Worm (Caenorhabditis elegans) whole organism, L4 larva: ENCODE results near the gene srlf-32.

Experiments
- D1046.2 ChIP-seq: fragments of 200-800 bp; sonication (Bioruptor generic); IDR thresholded peaks from 2 replicates; pipeline ENCODE4 v1.3.6; 2022; ENCODE audit warnings: missing genetic modification characterization, missing compliant biosample characterization
- F10B5.3 ChIP-seq: sonication (generic microtip); optimal IDR thresholded peaks from 2 replicates; lab custom pipeline; 2016; ENCODE audit warnings: mild to moderate bottlenecking, missing genetic modification characterization, missing compliant biosample characterization
- F26F4.8 ChIP-seq: fragments of 200-800 bp; sonication (Bioruptor generic); conservative IDR thresholded peaks from 2 replicates; pipeline ENCODE4 v1.3.6; 2022; ENCODE audit warnings: missing genetic modification characterization, missing compliant biosample characterization
- F44E2.7 ChIP-seq: fragments of 200-800 bp; sonication (Bioruptor generic); IDR thresholded peaks from 2 replicates; pipeline ENCODE4 v2.1.2; 2022; ENCODE audit warnings: missing genetic modification characterization, missing compliant biosample characterization
- T20F7.1 ChIP-seq: fragments of 200-800 bp; sonication (Bioruptor generic); optimal IDR thresholded peaks from 2 replicates; lab custom pipeline; 2018; ENCODE audit warnings: mild to moderate bottlenecking, missing genetic modification characterization, missing compliant biosample characterization
- T26A8.4 ChIP-seq: fragments of 200-800 bp; sonication (Bioruptor generic); IDR thresholded peaks from 2 replicates; pipeline ENCODE4 v1.3.6; 2022; ENCODE audit warnings: missing genetic modification characterization, missing compliant biosample characterization
- Y48G9A.11 ChIP-seq: fragments of 200-800 bp; sonication (Bioruptor generic); IDR thresholded peaks from 2 replicates; pipeline ENCODE4 v1.3.6; 2022; ENCODE audit warnings: missing genetic modification reagents, missing genetic modification characterization, missing compliant biosample characterization
- ZK337.2 ChIP-seq: fragments of 200-800 bp; sonication (Bioruptor generic); IDR thresholded peaks from 2 replicates; pipeline ENCODE4 v1.3.6; 2022; ENCODE audit warnings: missing genetic modification reagents, missing genetic modification characterization, missing compliant biosample characterization
- aha-1 ChIP-seq: fragments of 150-350 bp; peaks from one replicate; lab custom pipeline; 2014; ENCODE audit warnings: missing biosample characterization, missing genetic modification characterization
- aly-2 ChIP-seq: sonication (generic microtip); optimal IDR thresholded peaks from 2 replicates; lab custom pipeline; 2018; ENCODE audit warnings: missing biosample characterization, missing genetic modification characterization
- ama-1 ChIP-seq: fragments of 150-350 bp; optimal IDR thresholded peaks from 2 replicates; lab custom pipeline; 2014; ENCODE audit warnings: inconsistent platforms, mixed read lengths
- arid-1 ChIP-seq: fragments of 200-800 bp; sonication (Bioruptor generic); conservative IDR thresholded peaks from 2 replicates; pipeline ENCODE4 v1.3.6; 2022; ENCODE audit warnings: missing genetic modification reagents, missing genetic modification characterization, missing compliant biosample characterization
- attf-4 ChIP-seq: sonication (generic microtip); optimal IDR thresholded peaks from 3 replicates; lab custom pipeline; 2017; ENCODE audit warnings: missing biosample characterization, missing genetic modification characterization
- ceh-20 ChIP-seq: fragments of 200-800 bp; sonication (Bioruptor generic); IDR thresholded peaks from 2 replicates; pipeline ENCODE4 v1.3.6; 2022; ENCODE audit warnings: missing genetic modification reagents, missing genetic modification characterization, missing compliant biosample characterization
- ctbp-1 ChIP-seq: fragments of 200-800 bp; sonication (Bioruptor generic); IDR thresholded peaks from 2 replicates; pipeline ENCODE4 v1.3.6; 2022; ENCODE audit warnings: missing genetic modification reagents, missing genetic modification characterization, missing compliant biosample characterization
- daf-16 ChIP-seq, 3 experiments: sonication (generic microtip); optimal IDR thresholded peaks; 2 replicates each; lab custom pipeline; 2016 to 2017; ENCODE audit warnings: missing genetic modification characterization in 3 of 3, missing genetic modification reagents in 3 of 3, mild to moderate bottlenecking in 2 of 3, missing compliant biosample characterization in 2 of 3, missing biosample characterization in 1 of 3, moderate library complexity in 1 of 3
- daf-19 ChIP-seq: fragments of 200-800 bp; sonication (Bioruptor generic); conservative IDR thresholded peaks from 2 replicates; pipeline ENCODE4 v1.3.6; 2022; ENCODE audit warnings: missing genetic modification characterization, missing compliant biosample characterization
- dpl-1 ChIP-seq: fragments of 150-350 bp; optimal IDR thresholded peaks from 2 replicates; lab custom pipeline; 2014; ENCODE audit warnings: missing biosample characterization, missing genetic modification reagents, missing genetic modification characterization
- dve-1 ChIP-seq: sonication (generic microtip); optimal IDR thresholded peaks from 2 replicates; lab custom pipeline; 2017; ENCODE audit warnings: antibody characterized with exemption, mild to moderate bottlenecking, missing genetic modification characterization, missing compliant biosample characterization; ENCODE audit not compliant: insufficient read depth
- fos-1 ChIP-seq: fragments of 150-350 bp; optimal IDR thresholded peaks from 2 replicates; lab custom pipeline; 2014; ENCODE audit warnings: missing biosample characterization, missing genetic modification characterization
- hif-1 ChIP-seq, 2 experiments: sonication (generic microtip); optimal IDR thresholded peaks; 2 replicates each; lab custom pipeline; 2016 to 2017; ENCODE audit warnings: missing compliant biosample characterization in 2 of 2, missing genetic modification characterization in 2 of 2, missing genetic modification reagents in 2 of 2, missing genotype in 2 of 2, mild to moderate bottlenecking in 1 of 2
- hlh-11 ChIP-seq: fragments of 200-800 bp; sonication (Bioruptor generic); optimal IDR thresholded peaks from 2 replicates; lab custom pipeline; 2018; ENCODE audit warnings: mild to moderate bottlenecking, missing genetic modification characterization, missing compliant biosample characterization
- jun-1 ChIP-seq: fragments of 150-350 bp; optimal IDR thresholded peaks from 2 replicates; lab custom pipeline; 2014; ENCODE audit warnings: missing biosample characterization, missing genetic modification reagents, missing genetic modification characterization
- lin-15B ChIP-seq: fragments of 150-350 bp; sonication (generic microtip); optimal IDR thresholded peaks from 3 replicates; lab custom pipeline; 2014; ENCODE audit warnings: missing biosample characterization, missing genetic modification characterization
- lin-29 ChIP-seq: fragments of 200-800 bp; sonication (Bioruptor generic); IDR thresholded peaks from 2 replicates; pipeline ENCODE4 v1.3.6; 2022; ENCODE audit warnings: missing genetic modification reagents, missing genetic modification characterization, missing compliant biosample characterization
- lin-38 ChIP-seq: fragments of 200-800 bp; sonication (Bioruptor generic); IDR thresholded peaks from 2 replicates; pipeline ENCODE4 v1.3.6; 2022; ENCODE audit warnings: missing genetic modification reagents, missing genetic modification characterization, missing compliant biosample characterization
- lir-3 ChIP-seq: sonication (generic microtip); optimal IDR thresholded peaks from 2 replicates; lab custom pipeline; 2016; ENCODE audit warnings: mild to moderate bottlenecking, missing genetic modification characterization, missing compliant biosample characterization
- lsy-2 ChIP-seq, 2 experiments: fragments of 150-350 bp in 1 of 2; sonication (generic microtip) in 1 of 2; optimal IDR thresholded peaks; 2 replicates each; lab custom pipeline; 2014 to 2017; ENCODE audit warnings: missing biosample characterization in 2 of 2, missing genetic modification characterization in 2 of 2
- madf-5 ChIP-seq, 2 experiments: fragments of 200-800 bp; sonication (Bioruptor generic); IDR thresholded peaks; 2 replicates each; pipeline ENCODE4 v1.3.6; 2022; ENCODE audit warnings: missing compliant biosample characterization in 2 of 2, missing genetic modification characterization in 2 of 2
- mdl-1 ChIP-seq, 2 experiments: fragments of 150-350 bp in 1 of 2; sonication (generic microtip) in 1 of 2; optimal IDR thresholded peaks; 2 replicates each; lab custom pipeline; 2014 to 2017; ENCODE audit warnings: missing biosample characterization in 2 of 2, missing genetic modification characterization in 2 of 2
- mdt-29 ChIP-seq: fragments of 200-800 bp; sonication (Bioruptor generic); IDR thresholded peaks from 2 replicates; pipeline ENCODE4 v1.3.6; 2022; ENCODE audit warnings: missing genetic modification reagents, missing genetic modification characterization, missing compliant biosample characterization
- mxl-2 ChIP-seq: fragments of 200-800 bp; sonication (Bioruptor generic); conservative IDR thresholded peaks from 2 replicates; pipeline ENCODE4 v1.3.6; 2022; ENCODE audit warnings: missing genetic modification reagents, missing genetic modification characterization, missing compliant biosample characterization
- nhr-102 ChIP-seq: sonication (generic microtip); optimal IDR thresholded peaks from 2 replicates; lab custom pipeline; 2016; ENCODE audit warnings: mild to moderate bottlenecking, missing genetic modification characterization, moderate library complexity, missing compliant biosample characterization
- nhr-25 ChIP-seq: sonication (generic microtip); optimal IDR thresholded peaks from 2 replicates; lab custom pipeline; 2017; ENCODE audit warnings: missing genetic modification characterization, mild to moderate bottlenecking, missing compliant biosample characterization, antibody characterized with exemption, moderate library complexity, borderline replicate concordance; ENCODE audit not compliant: insufficient read depth
- nhr-41 ChIP-seq: fragments of 200-800 bp; sonication (Bioruptor generic); IDR thresholded peaks from 2 replicates; pipeline ENCODE4 v1.3.6; 2022; ENCODE audit warnings: missing genetic modification reagents, missing genetic modification characterization, missing compliant biosample characterization
- nhr-6 ChIP-seq: fragments of 150-350 bp; optimal IDR thresholded peaks from 2 replicates; lab custom pipeline; 2014; ENCODE audit warnings: missing biosample characterization, missing genetic modification characterization
- nhr-76 ChIP-seq: fragments of 150-350 bp; optimal IDR thresholded peaks from 2 replicates; lab custom pipeline; 2014; ENCODE audit warnings: missing biosample characterization, missing genetic modification characterization
- pha-4 ChIP-seq, 2 experiments: fragments of 150-350 bp in 1 of 2; fragments of 200-800 bp in 1 of 2; sonication (Bioruptor generic) in 1 of 2; IDR thresholded peaks in 1 of 2; optimal IDR thresholded peaks in 1 of 2; 2 replicates each; pipeline versions ENCODE4 v1.3.6 to Lab custom; 2014 to 2022; ENCODE audit warnings: missing genetic modification characterization in 2 of 2, missing genetic modification reagents in 2 of 2, missing biosample characterization in 1 of 2, missing compliant biosample characterization in 1 of 2
- rbr-2 ChIP-seq: sonication (generic microtip); optimal IDR thresholded peaks from 2 replicates; lab custom pipeline; 2016; ENCODE audit warnings: missing genotype, missing genetic modification characterization, missing compliant biosample characterization
- skn-1 ChIP-seq: fragments of 150-350 bp; optimal IDR thresholded peaks from 2 replicates; lab custom pipeline; 2014; ENCODE audit warnings: missing biosample characterization, missing genetic modification characterization
- snpc-1.2 ChIP-seq: fragments of 200-800 bp; sonication (Bioruptor generic); IDR thresholded peaks from 2 replicates; pipeline ENCODE4 v1.3.6; 2022; ENCODE audit warnings: missing genetic modification reagents, missing genetic modification characterization, missing compliant biosample characterization
- spr-1 ChIP-seq: sonication (generic microtip); optimal IDR thresholded peaks from 2 replicates; lab custom pipeline; 2016; ENCODE audit warnings: mild to moderate bottlenecking, missing genetic modification characterization, missing compliant biosample characterization
- unc-39 ChIP-seq: sonication (generic microtip); optimal IDR thresholded peaks from 2 replicates; lab custom pipeline; 2017; ENCODE audit warnings: missing biosample characterization, missing genetic modification characterization
- unc-62 ChIP-seq, 3 experiments: fragments of 150-350 bp in 1 of 3; sonication (generic microtip); optimal IDR thresholded peaks in 2 of 3; peaks in 1 of 3; 1 replicate in 1 of 3; 2 replicates in 2 of 3; lab custom pipeline; 2014 to 2017; ENCODE audit warnings: missing biosample characterization in 3 of 3, missing genetic modification characterization in 3 of 3, missing genetic modification reagents in 3 of 3, missing genotype in 1 of 3
- vab-7 ChIP-seq: fragments of 200-800 bp; sonication (Bioruptor generic); IDR thresholded peaks from 2 replicates; pipeline ENCODE4 v1.3.6; 2022; ENCODE audit warnings: missing genetic modification reagents, missing genetic modification characterization, missing compliant biosample characterization
- zip-11 ChIP-seq: fragments of 200-800 bp; sonication (Bioruptor generic); IDR thresholded peaks from 2 replicates; pipeline ENCODE4 v1.3.6; 2022; ENCODE audit warnings: missing genetic modification characterization, missing compliant biosample characterization

srlf-32 gene

DNA sequence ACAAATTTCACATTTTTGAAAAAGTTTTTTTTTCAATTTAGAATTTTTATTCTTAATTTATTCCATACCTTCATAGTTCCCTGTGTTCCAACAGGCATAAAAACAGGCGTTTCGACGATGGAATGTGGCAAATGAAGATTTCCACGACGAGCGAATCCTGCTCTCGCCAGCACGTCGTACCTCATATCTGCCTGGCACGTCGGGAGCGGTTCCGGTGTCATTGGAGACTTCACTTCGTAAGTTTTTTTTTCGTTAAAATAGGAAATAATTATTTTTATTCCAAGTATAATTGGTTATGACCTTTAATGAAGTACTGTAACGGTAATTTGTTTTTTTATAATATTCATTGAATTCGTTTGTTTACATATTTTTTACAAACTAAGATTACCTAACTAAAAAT is 33.7 kb downstream of the srlf-32 start, which contains the start of gene tgt-1:
TSS of gene tgt-1 (minus strand) at position 232 of the 400 bp plus-strand sequence.
- TF ChIP-seq aha-1 (tag; lab: Kevin White, UChicago): peak; percentile 36
- no peak for TF ChIP-seq dpl-1 (GFP tag; lab: Kevin White, UChicago)
- TF ChIP-seq lin-38 (GFP tag; lab: Robert Waterston, UW): peak; percentile 43
- TF ChIP-seq snpc-1.2 (GFP tag; lab: Robert Waterston, UW): no peak
- no peak for TF ChIP-seq zip-11 (GFP tag; lab: Robert Waterston, UW)
- no peak for TF ChIP-seq hif-1 (tag; optimal IDR thresholded peaks at IDR 0.05; lab: Kevin White, UChicago)
- TF ChIP-seq ama-1 (lab: Kevin White, UChicago): peak; percentile 47
- TF ChIP-seq mdt-29 (GFP tag; lab: Robert Waterston, UW): 0 out of 2 replicates have a peak, but pooled peaks have one; percentile 38
- TF ChIP-seq lin-29 (GFP tag; lab: Robert Waterston, UW): no peak
- TF ChIP-seq ceh-20 (GFP tag; lab: Robert Waterston, UW): no peak
- TF ChIP-seq nhr-102: peak; percentile 18
- no peak for TF ChIP-seq arid-1
- TF ChIP-seq ZK337.2: no peak
- no peak for TF ChIP-seq vab-7
- TF ChIP-seq lsy-2 (tag; optimal IDR thresholded peaks at IDR 0.05; lab: Kevin White, UChicago): peak in 1 of 2 experiments; percentile 1
- no peak for TF ChIP-seq F26F4.8
- no peak for TF ChIP-seq nhr-76 (tag; lab: Kevin White, UChicago)
- no peak for TF ChIP-seq F44E2.7 (GFP tag; lab: Robert Waterston, UW)
- TF ChIP-seq fos-1: no peak
- no peak for TF ChIP-seq madf-5 (GFP tag; IDR thresholded peaks at IDR 0.05; lab: Robert Waterston, UW)
- TF ChIP-seq skn-1 (tag; lab: Kevin White, UChicago): no peak
- TF ChIP-seq daf-19 (GFP tag; lab: Robert Waterston, UW): no peak
- TF ChIP-seq lin-15B (tag; lab: Kevin White, UChicago): no peak

DNA sequence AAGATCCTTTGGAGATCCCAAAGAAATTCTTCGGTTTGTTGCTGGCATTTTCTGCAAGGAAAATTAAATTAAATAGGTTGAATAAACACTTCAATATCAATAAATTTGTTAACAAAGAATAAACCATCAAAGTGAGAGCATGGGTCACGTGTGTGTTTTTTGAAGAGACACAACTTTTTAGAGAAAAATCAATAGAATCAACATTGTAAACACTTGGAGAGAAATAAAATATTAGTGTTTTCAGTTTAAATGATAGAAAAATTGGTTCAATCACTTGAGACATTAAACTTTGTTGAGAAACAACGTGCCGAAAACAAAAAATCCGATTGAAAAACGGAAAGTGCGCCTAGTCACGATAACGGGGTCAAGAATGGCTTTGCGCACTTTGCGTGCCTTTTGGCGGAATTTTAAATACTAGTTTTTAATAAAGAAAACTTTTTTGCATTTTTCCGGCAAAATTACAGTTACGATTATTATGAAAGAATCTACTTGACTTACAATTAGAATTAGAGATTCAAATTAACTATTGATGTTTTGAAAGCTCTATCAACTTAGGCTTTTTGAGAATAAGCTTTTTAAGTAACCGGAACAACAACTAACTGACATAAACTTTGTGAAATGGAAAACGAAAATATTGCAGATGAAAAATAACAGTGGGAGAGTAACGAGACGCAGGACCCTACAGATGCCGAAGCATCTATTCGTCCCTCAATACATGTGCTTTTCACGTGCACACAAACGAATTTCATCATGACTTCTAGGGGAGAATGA is 35.8 kb downstream of the srlf-32 start, which contains the start of gene ZK829.7:
TSS of gene ZK829.7 (minus strand) at position 51 of the 771 bp plus-strand sequence.
- TF ChIP-seq unc-62 (GFP tag; optimal IDR thresholded peaks at IDR 0.05 in 1 of 2; lab: Kevin White, UChicago) (peak in 1 of 2 experiments; percentile 96), unc-62 (tag; optimal IDR thresholded peaks at IDR 0.05; lab: Kevin White, UChicago) (no peak), hif-1 (tag; optimal IDR thresholded peaks at IDR 0.05; lab: Kevin White, UChicago) (peak; percentile 3 to 80), jun-1 (tag; lab: Kevin White, UChicago) (peak; percentile 44), lir-3 (tag; lab: Kevin White, UChicago) (no peak), T26A8.4 (GFP tag; lab: Robert Waterston, UW) (peak; percentile 52; the same call in 1 of the 2 replicates), snpc-1.2 (GFP tag; lab: Robert Waterston, UW) (peak; percentile 77), arid-1 (0 out of 2 replicates have a peak, but pooled peaks have one; percentile 21), rbr-2 (tag; lab: Kevin White, UChicago) (peak; percentile 71), F10B5.3 (tag; lab: Kevin White, UChicago) (peak; percentile 12), vab-7 (no peak), daf-16 (GFP tag; optimal IDR thresholded peaks at IDR 0.05; lab: Kevin White, UChicago) (peak in 1 of 2 experiments; percentile 62), daf-16 (tag; optimal IDR thresholded peaks at IDR 0.05; lab: Kevin White, UChicago) (no peak), spr-1 (peak; percentile 7), pha-4 (GFP tag; IDR thresholded peaks at IDR 0.05; lab: Robert Waterston, UW) (peak; percentile 25; the same call in 1 of the 2 replicates), pha-4 (tag; optimal IDR thresholded peaks at IDR 0.05; lab: Kevin White, UChicago) (peak; percentile 66), ctbp-1 (GFP tag; lab: Robert Waterston, UW) (no peak), nhr-6 (tag; lab: Kevin White, UChicago) (peak; percentile 4), Y48G9A.11 (GFP tag; lab: Robert Waterston, UW) (no peak), nhr-102 (peak; percentile 53), T20F7.1 (GFP tag; lab: Kevin White, UChicago) (peak; percentile 55), unc-39 (no peak), dpl-1 (GFP tag; lab: Kevin White, UChicago) (peak; percentile 95), nhr-25 (no peak), D1046.2 (no peak), attf-4 (tag; lab: Kevin White, UChicago) (no peak), mdl-1 (tag; optimal IDR thresholded peaks at IDR 0.05; lab: Kevin White, UChicago) (peak in 1 of 2 experiments; percentile 10), hlh-11 (tag; lab: Kevin White, UChicago) (peak; percentile 54), nhr-41 (GFP tag; lab: Robert Waterston, UW) (no peak), mxl-2 (GFP tag; lab: Robert Waterston, UW) (peak; percentile 99), dve-1 (tag; lab: Kevin White, UChicago) (peak; percentile 49), aly-2 (no peak)
